Fruit fly (Drosophila melanogaster) whole organism, pupa: ENCODE measurements around the gene rempA.

Experiments
- CG10348 ChIP-seq: fragments of 200-800 bp; sonication (Bioruptor generic); IDR thresholded peaks from 2 replicates; pipeline ENCODE4 v1.3.6; 2022; ENCODE audit warnings: missing biosample characterization, missing genetic modification characterization
- CG12605 ChIP-seq: fragments of 200-800 bp; sonication (Bioruptor generic); IDR thresholded peaks from 2 replicates; pipeline ENCODE4 v1.3.6; 2022; ENCODE audit warnings: missing biosample characterization, missing genetic modification characterization
- CG13204 ChIP-seq: fragments of 200-800 bp; sonication (Bioruptor generic); optimal IDR thresholded peaks from 2 replicates; lab custom pipeline; 2018; ENCODE audit warnings: missing biosample characterization, mild to moderate bottlenecking, missing genetic modification characterization, moderate library complexity
- CG14655 ChIP-seq: fragments of 200-800 bp; sonication (Bioruptor generic); optimal IDR thresholded peaks from 3 replicates; lab custom pipeline; 2017; ENCODE audit warnings: mild to moderate bottlenecking, missing biosample characterization, missing genetic modification reagents, missing genetic modification characterization
- CG15710 ChIP-seq: fragments of 200-800 bp; sonication (Bioruptor generic); optimal IDR thresholded peaks from 2 replicates; lab custom pipeline; 2018; ENCODE audit warnings: missing biosample characterization, mild to moderate bottlenecking, missing genetic modification characterization, moderate library complexity
- CG17806 ChIP-seq: fragments of 200-800 bp; sonication (Bioruptor generic); optimal IDR thresholded peaks from 2 replicates; lab custom pipeline; 2018; ENCODE audit warnings: missing biosample characterization, mild to moderate bottlenecking, missing genetic modification characterization, moderate library complexity
- CG32121 ChIP-seq: fragments of 200-800 bp; sonication (Bioruptor generic); IDR thresholded peaks from 2 replicates; pipeline ENCODE4 v1.3.6; 2022; ENCODE audit warnings: missing biosample characterization, missing genetic modification characterization
- CG34367 ChIP-seq: fragments of 200-800 bp; sonication (Bioruptor generic); optimal IDR thresholded peaks from 2 replicates; lab custom pipeline; 2018; ENCODE audit warnings: missing biosample characterization, mild to moderate bottlenecking, missing genetic modification characterization
- CG4496 ChIP-seq: fragments of 200-800 bp; sonication (Bioruptor generic); IDR thresholded peaks from 3 replicates; pipeline ENCODE4 v1.3.6; 2022; ENCODE audit warnings: missing biosample characterization, missing genetic modification characterization
- CG8159 ChIP-seq: fragments of 200-800 bp; sonication (Bioruptor generic); optimal IDR thresholded peaks from 3 replicates; lab custom pipeline; 2018; ENCODE audit warnings: missing biosample characterization, mild to moderate bottlenecking, missing genetic modification characterization, moderate library complexity
- CG8301 ChIP-seq: fragments of 200-800 bp; sonication (Bioruptor generic); optimal IDR thresholded peaks from 2 replicates; lab custom pipeline; 2018; ENCODE audit warnings: missing biosample characterization, mild to moderate bottlenecking, missing genetic modification characterization
- CG9948 ChIP-seq: fragments of 200-800 bp; sonication (Bioruptor generic); optimal IDR thresholded peaks from 2 replicates; lab custom pipeline; 2018; ENCODE audit warnings: missing biosample characterization, mild to moderate bottlenecking, missing genetic modification characterization, moderate library complexity
- D1 ChIP-seq: fragments of 200-800 bp; sonication (Bioruptor generic); optimal IDR thresholded peaks from 2 replicates; lab custom pipeline; 2018; ENCODE audit warnings: missing biosample characterization, mild to moderate bottlenecking, missing genetic modification characterization, moderate library complexity
- EcR ChIP-seq: fragments of 200-800 bp; sonication (Bioruptor generic); optimal IDR thresholded peaks from 3 replicates; lab custom pipeline; 2019; ENCODE audit warnings: missing biosample characterization, missing genetic modification characterization, mild to moderate bottlenecking, moderate library complexity, missing genetic modification reagents
- Ets98B ChIP-seq: fragments of 200-800 bp; sonication (Bioruptor generic); IDR thresholded peaks from 2 replicates; pipeline ENCODE4 v1.3.6; 2022; ENCODE audit warnings: missing biosample characterization, missing genetic modification characterization
- Pif1A ChIP-seq: fragments of 200-800 bp; sonication (Bioruptor generic); optimal IDR thresholded peaks from 3 replicates; lab custom pipeline; 2016; ENCODE audit warnings: missing biosample characterization, missing genetic modification characterization
- Pif1B ChIP-seq: fragments of 200-800 bp; sonication (Bioruptor generic); optimal IDR thresholded peaks from 3 replicates; lab custom pipeline; 2016; ENCODE audit warnings: missing biosample characterization, missing genetic modification characterization
- Snoo ChIP-seq: fragments of 200-800 bp; sonication (Bioruptor generic); optimal IDR thresholded peaks from 3 replicates; lab custom pipeline; 2017; ENCODE audit warnings: missing biosample characterization, mild to moderate bottlenecking, missing genetic modification characterization, inconsistent platforms
- fd96Ca ChIP-seq: fragments of 200-800 bp; sonication (Bioruptor generic); IDR thresholded peaks from 3 replicates; pipeline ENCODE4 v1.3.6; 2022; ENCODE audit warnings: missing biosample characterization, missing genetic modification characterization
- gl ChIP-seq: fragments of 200-800 bp; sonication (Bioruptor generic); optimal IDR thresholded peaks from 2 replicates; lab custom pipeline; 2018; ENCODE audit warnings: missing biosample characterization, mild to moderate bottlenecking, missing genetic modification characterization
- rn ChIP-seq: fragments of 200-800 bp; sonication (Bioruptor generic); IDR thresholded peaks from 2 replicates; pipeline ENCODE4 v1.3.6; 2022; ENCODE audit warnings: missing biosample characterization, missing genetic modification characterization

The rempA gene

DNA sequence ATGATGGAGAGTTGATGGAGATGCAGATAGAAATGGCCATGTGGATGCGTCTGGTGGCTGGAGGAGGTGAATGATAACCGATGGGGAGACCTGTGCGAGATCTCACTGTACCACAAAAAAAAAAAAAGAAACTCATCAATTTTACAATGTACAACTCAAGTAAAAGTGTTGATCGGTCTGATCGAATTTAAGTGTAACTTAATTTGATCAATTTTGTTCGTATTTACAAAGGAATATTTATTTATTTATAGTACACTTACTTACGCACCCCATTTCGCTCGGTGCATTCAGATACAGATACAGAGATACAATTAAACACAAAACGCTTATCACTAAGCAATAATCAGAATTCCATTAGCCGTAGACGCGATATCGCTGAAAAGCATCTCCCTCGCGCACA, 37.4 kb downstream of the rempA start:
- TF ChIP-seq CG34367 (tag; lab: Kevin White, UChicago) (peak; percentile 46), CG32121 (GFP tag; lab: Robert Waterston, UW) (0 out of 2 replicates have a peak, but pooled peaks have one; percentile 14), CG9948 (tag; lab: Kevin White, UChicago) (peak; percentile 55), CG14655 (GFP tag; lab: Kevin White, UChicago) (peak; percentile 72), CG8159 (tag; lab: Kevin White, UChicago) (peak; percentile 63), D1 (tag; lab: Kevin White, UChicago) (no peak), CG10348 (GFP tag; lab: Robert Waterston, UW) (no peak), CG17806 (tag; lab: Kevin White, UChicago) (peak; percentile 66), Pif1A (peak; percentile 33), Pif1B (GFP tag; lab: Kevin White, UChicago) (peak; percentile 51), CG13204 (GFP tag; lab: Kevin White, UChicago) (no peak), rn (GFP tag; lab: Robert Waterston, UW) (no peak), CG12605 (GFP tag; lab: Robert Waterston, UW) (peak; percentile 42; the same call in 1 of the 2 replicates), Ets98B (0 out of 2 replicates have a peak, but pooled peaks have one; percentile 5), Snoo (tag; lab: Kevin White, UChicago) (peak; percentile 43), CG4496 (GFP tag; lab: Robert Waterston, UW) (no peak), CG8301 (tag; lab: Kevin White, UChicago) (peak; percentile 57), CG15710 (tag; lab: Kevin White, UChicago) (peak; percentile 48)

DNA sequence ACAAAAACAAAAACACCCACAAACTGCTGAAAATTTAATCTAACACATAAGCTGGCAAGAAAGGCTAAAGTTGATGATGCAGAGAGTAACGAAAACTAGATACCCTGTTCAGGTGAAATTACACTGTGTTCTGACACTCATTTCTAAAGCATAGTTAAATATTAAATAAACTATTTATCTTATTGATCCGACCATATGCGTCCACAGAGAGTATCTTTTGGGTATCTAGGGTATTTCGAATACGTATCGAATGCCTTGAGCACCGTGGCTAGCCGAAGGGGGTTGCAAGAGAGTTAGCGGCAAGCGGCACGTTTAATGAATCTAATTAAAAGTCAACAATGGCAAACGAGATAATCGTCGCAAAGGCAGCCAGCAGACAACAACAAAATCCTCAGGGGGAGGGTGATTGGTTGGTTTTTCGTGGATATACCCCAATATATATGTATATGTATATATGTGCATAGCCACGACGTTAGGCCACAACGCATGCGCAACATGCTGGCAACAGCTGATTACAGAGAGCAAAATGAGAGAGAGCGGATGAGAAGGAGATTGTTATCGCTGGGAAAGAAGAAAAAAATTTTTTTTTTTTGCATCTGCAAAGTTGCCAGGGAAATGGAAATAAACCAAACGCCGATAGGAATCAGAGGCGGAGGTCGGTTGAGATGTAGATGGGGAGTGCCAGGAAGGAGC, 38.0 kb downstream of the rempA start:
- TF ChIP-seq CG34367 (tag; lab: Kevin White, UChicago) (no peak), CG15710 (tag; lab: Kevin White, UChicago) (no peak), CG8301 (tag; lab: Kevin White, UChicago) (peak; percentile 33), Ets98B (peak; percentile 26), CG4496 (GFP tag; lab: Robert Waterston, UW) (peak; percentile 70), CG10348 (GFP tag; lab: Robert Waterston, UW) (no peak), CG32121 (GFP tag; lab: Robert Waterston, UW) (0 out of 2 replicates have a peak, but pooled peaks have one; percentile 32), CG13204 (GFP tag; lab: Kevin White, UChicago) (no peak), CG12605 (GFP tag; lab: Robert Waterston, UW) (no peak), Snoo (tag; lab: Kevin White, UChicago) (no peak), D1 (tag; lab: Kevin White, UChicago) (no peak), CG8159 (tag; lab: Kevin White, UChicago) (peak; percentile 2), Pif1B (GFP tag; lab: Kevin White, UChicago) (no peak), CG17806 (tag; lab: Kevin White, UChicago) (peak; percentile 31), EcR (GFP tag; lab: Kevin White, UChicago) (no peak), CG9948 (tag; lab: Kevin White, UChicago) (peak; percentile 26), gl (no peak), fd96Ca (peak; percentile 47; the same call in 1 of the 3 replicates), Pif1A (no peak), rn (GFP tag; lab: Robert Waterston, UW) (no peak), CG14655 (GFP tag; lab: Kevin White, UChicago) (peak; percentile 33)

DNA sequence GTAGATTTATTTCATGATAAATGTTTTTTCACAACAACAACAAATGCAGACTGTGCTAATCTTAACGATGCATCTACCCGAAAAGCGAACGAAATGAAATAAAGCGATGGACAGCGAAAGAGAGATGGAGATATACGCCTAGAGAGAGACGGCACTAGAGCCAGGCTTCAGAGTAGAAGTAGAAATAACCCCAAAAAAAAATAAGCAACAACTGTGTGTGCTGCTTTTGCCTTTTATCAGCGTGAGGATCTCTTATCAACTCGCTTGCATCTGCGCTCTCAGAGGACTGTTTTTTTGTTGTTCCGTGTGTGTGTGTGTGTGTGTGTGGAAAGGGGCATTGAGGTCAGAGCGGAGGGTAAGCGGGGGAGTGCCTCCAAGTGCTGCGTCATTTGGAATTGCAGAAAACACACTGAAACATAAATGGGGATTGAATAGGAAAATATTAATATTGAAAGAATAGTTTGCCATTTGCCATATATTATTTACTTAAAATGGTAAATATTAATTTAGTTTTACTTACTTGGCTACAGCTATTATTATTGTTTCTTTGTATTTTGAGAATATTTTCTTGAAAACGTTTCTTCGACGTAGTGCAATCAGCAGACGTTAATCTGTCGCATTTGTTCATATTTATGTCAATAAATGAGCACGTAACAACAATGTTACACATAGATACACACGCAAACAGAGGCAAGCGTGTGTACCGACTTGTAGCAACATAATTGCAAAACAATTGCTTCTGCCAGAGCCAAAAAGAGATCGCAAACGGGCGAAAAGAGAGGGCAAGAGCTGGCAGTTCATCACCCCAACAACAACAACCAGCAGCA, 38.9 kb downstream of the rempA start:
- TF ChIP-seq Pif1B (GFP tag; lab: Kevin White, UChicago) (no peak), EcR (GFP tag; lab: Kevin White, UChicago) (no peak), D1 (tag; lab: Kevin White, UChicago) (no peak), CG4496 (GFP tag; lab: Robert Waterston, UW) (no peak), Snoo (tag; lab: Kevin White, UChicago) (no peak), CG17806 (tag; lab: Kevin White, UChicago) (no peak), CG34367 (tag; lab: Kevin White, UChicago) (no peak), CG8301 (tag; lab: Kevin White, UChicago) (no peak), fd96Ca (no peak), CG15710 (tag; lab: Kevin White, UChicago) (no peak), gl (no peak), CG12605 (GFP tag; lab: Robert Waterston, UW) (no peak)

dm6 chr2L:520331-521000, 39.6 kb downstream of the rempA start:
- TF ChIP-seq Pif1B (GFP tag; lab: Kevin White, UChicago) (peak; percentile 64), CG34367 (tag; lab: Kevin White, UChicago) (peak; percentile 31), CG15710 (tag; lab: Kevin White, UChicago) (peak; percentile 49), CG10348 (GFP tag; lab: Robert Waterston, UW) (no peak), CG8159 (tag; lab: Kevin White, UChicago) (peak; percentile 40), CG17806 (tag; lab: Kevin White, UChicago) (peak; percentile 25), Pif1A (peak; percentile 68), CG14655 (GFP tag; lab: Kevin White, UChicago) (no peak), fd96Ca (no peak), Snoo (tag; lab: Kevin White, UChicago) (peak; percentile 65), rn (GFP tag; lab: Robert Waterston, UW) (no peak), CG9948 (tag; lab: Kevin White, UChicago) (peak; percentile 33), CG13204 (GFP tag; lab: Kevin White, UChicago) (no peak)
